Fruit fly (Drosophila melanogaster) S2 (cell line): Measurements from ENCODE around the gene CG4770.

Source experiments
- CG8478 ChIP-seq: fragments of >200 bp; optimal IDR thresholded peaks from 2 replicates; lab custom pipeline; 2018
- CTCF ChIP-seq, 2 experiments: fragments of >200 bp; optimal IDR thresholded peaks; 2 replicates each; lab custom pipeline; 2018

DNA sequence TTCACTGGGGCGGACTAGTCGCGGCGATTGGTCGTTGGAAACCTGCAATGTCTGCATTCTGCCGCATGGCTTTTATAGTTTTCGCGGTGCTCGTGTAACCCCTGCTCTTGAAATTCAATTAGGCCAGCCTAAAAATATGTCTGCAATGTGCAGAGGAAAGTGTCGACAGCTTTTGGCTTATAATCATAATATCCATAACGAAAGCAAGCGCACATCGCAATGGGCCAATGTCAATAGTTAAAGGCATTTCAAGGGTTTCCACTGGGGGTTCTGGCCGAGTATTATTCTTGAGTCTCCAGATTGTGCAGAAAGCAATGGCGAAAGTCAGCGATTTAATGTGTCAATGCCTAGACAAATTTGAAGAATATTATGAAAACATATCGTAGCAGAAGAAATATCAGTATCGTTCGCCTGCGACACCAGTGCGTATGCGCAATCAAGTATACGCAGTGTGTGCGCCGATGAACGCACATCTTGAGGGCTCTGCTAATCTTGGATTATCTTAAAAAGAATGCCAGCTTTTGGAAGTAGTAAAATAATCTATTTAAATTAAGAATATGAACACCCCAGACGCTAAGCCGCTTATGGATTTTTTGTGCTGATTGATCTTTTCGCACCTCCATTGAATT is 30.0 kb upstream of the CG4770 start, which contains the start of gene ninaE:
- no peak for TF ChIP-seq CG8478 (lab: Kevin White, UChicago)
- no peak for TF ChIP-seq CTCF (optimal IDR thresholded peaks at IDR 0.05; lab: Kevin White, UChicago)
